Worm (Caenorhabditis elegans) whole organism, young adult: ENCODE data around the gene ZK892.6.

ENCODE experiments used
- B0336.3 ChIP-seq: fragments of 200-800 bp; sonication (Bioruptor generic); IDR thresholded peaks from 2 replicates; pipeline ENCODE4 v1.3.6; 2022; ENCODE audit warnings: missing genetic modification characterization, missing compliant biosample characterization
- C06A6.2 ChIP-seq: fragments of 200-800 bp; sonication (Bioruptor generic); conservative IDR thresholded peaks from 2 replicates; pipeline ENCODE4 v1.3.6; 2022; ENCODE audit warnings: missing genetic modification characterization, missing compliant biosample characterization
- C17E4.6 ChIP-seq: fragments of 200-800 bp; sonication (Bioruptor generic); IDR thresholded peaks from 2 replicates; pipeline ENCODE4 v1.3.6; 2022; ENCODE audit warnings: missing genetic modification reagents, missing genetic modification characterization, missing compliant biosample characterization
- F22D6.2 ChIP-seq: sonication (generic microtip); optimal IDR thresholded peaks from 2 replicates; lab custom pipeline; 2016; ENCODE audit warnings: mild to moderate bottlenecking, missing genetic modification characterization, missing compliant biosample characterization
- F33H1.4 ChIP-seq: fragments of 200-800 bp; sonication (Bioruptor generic); IDR thresholded peaks from 2 replicates; pipeline ENCODE4 v1.3.6; 2022; ENCODE audit warnings: missing genetic modification reagents, missing genetic modification characterization, missing compliant biosample characterization
- F37B4.10 ChIP-seq: fragments of 200-800 bp; sonication (Bioruptor generic); IDR thresholded peaks from 2 replicates; pipeline ENCODE4 v1.3.6; 2022; ENCODE audit warnings: missing genetic modification characterization, missing compliant biosample characterization
- F39B2.1 ChIP-seq: fragments of 200-800 bp; sonication (Bioruptor generic); IDR thresholded peaks from 2 replicates; pipeline ENCODE4 v1.3.6; 2022; ENCODE audit warnings: missing genetic modification reagents, missing genetic modification characterization, missing compliant biosample characterization
- F52B5.7 ChIP-seq: sonication (generic microtip); optimal IDR thresholded peaks from 2 replicates; lab custom pipeline; 2016; ENCODE audit warnings: mild to moderate bottlenecking, missing genetic modification characterization, missing compliant biosample characterization
- F55B11.4 ChIP-seq: sonication (generic microtip); optimal IDR thresholded peaks from 2 replicates; lab custom pipeline; 2016; ENCODE audit warnings: missing compliant biosample characterization, missing genetic modification characterization, borderline replicate concordance; ENCODE audit not compliant: insufficient read depth
- K12H6.12 ChIP-seq: fragments of 200-800 bp; sonication (Bioruptor generic); optimal IDR thresholded peaks from 2 replicates; lab custom pipeline; 2018; ENCODE audit warnings: mild to moderate bottlenecking, missing genetic modification characterization, missing compliant biosample characterization
- akir-1 ChIP-seq: fragments of 200-800 bp; sonication (Bioruptor generic); optimal IDR thresholded peaks from 2 replicates; lab custom pipeline; 2018; ENCODE audit warnings: mild to moderate bottlenecking, missing genetic modification characterization, moderate library complexity, missing compliant biosample characterization
- atf-7 ChIP-seq: sonication (generic microtip); optimal IDR thresholded peaks from 2 replicates; lab custom pipeline; 2017; ENCODE audit warnings: mild to moderate bottlenecking, missing genetic modification characterization, missing compliant biosample characterization
- attf-5 ChIP-seq: fragments of 200-800 bp; sonication (Bioruptor generic); optimal IDR thresholded peaks from 2 replicates; lab custom pipeline; 2018; ENCODE audit warnings: mild to moderate bottlenecking, missing genetic modification characterization, missing compliant biosample characterization
- bed-2 ChIP-seq: fragments of 200-800 bp; sonication (Bioruptor generic); IDR thresholded peaks from 2 replicates; pipeline ENCODE4 v1.3.6; 2022; ENCODE audit warnings: missing genetic modification reagents, missing genetic modification characterization, missing compliant biosample characterization
- ccch-3 ChIP-seq: fragments of 200-800 bp; sonication (Bioruptor generic); optimal IDR thresholded peaks from 2 replicates; lab custom pipeline; 2018; ENCODE audit warnings: mild to moderate bottlenecking, missing genetic modification characterization, missing compliant biosample characterization
- chd-7 ChIP-seq: sonication (generic microtip); optimal IDR thresholded peaks from 2 replicates; lab custom pipeline; 2016; ENCODE audit warnings: mild to moderate bottlenecking, missing genetic modification characterization, moderate library complexity, missing compliant biosample characterization
- dpff-1 ChIP-seq: sonication (generic microtip); optimal IDR thresholded peaks from 2 replicates; lab custom pipeline; 2017; ENCODE audit warnings: mild to moderate bottlenecking, missing genetic modification characterization, missing compliant biosample characterization
- efl-1 ChIP-seq: fragments of 150-350 bp; optimal IDR thresholded peaks from 2 replicates; lab custom pipeline; 2014; ENCODE audit warnings: missing biosample characterization, missing genetic modification reagents, missing genetic modification characterization
- egl-18 ChIP-seq: fragments of 200-800 bp; sonication (Bioruptor generic); IDR thresholded peaks from 2 replicates; pipeline ENCODE4 v1.3.6; 2022; ENCODE audit warnings: missing genetic modification reagents, missing genetic modification characterization, missing compliant biosample characterization
- egl-44 ChIP-seq: fragments of 200-800 bp; sonication (Bioruptor generic); IDR thresholded peaks from 2 replicates; pipeline ENCODE4 v1.3.6; 2022; ENCODE audit warnings: missing genetic modification reagents, missing genetic modification characterization, missing compliant biosample characterization
- egrh-3 ChIP-seq: fragments of 200-800 bp; sonication (Bioruptor generic); IDR thresholded peaks from 2 replicates; pipeline ENCODE4 v1.3.6; 2022; ENCODE audit warnings: missing genetic modification reagents, missing genetic modification characterization, missing compliant biosample characterization
- ets-4 ChIP-seq: fragments of 200-800 bp; sonication (Bioruptor generic); optimal IDR thresholded peaks from 2 replicates; lab custom pipeline; 2018; ENCODE audit warnings: mild to moderate bottlenecking, missing genetic modification characterization, missing compliant biosample characterization
- fkh-3 ChIP-seq: sonication (generic microtip); optimal IDR thresholded peaks from 2 replicates; lab custom pipeline; 2016; ENCODE audit warnings: mild to moderate bottlenecking, missing genetic modification characterization, missing compliant biosample characterization
- hlh-12 ChIP-seq: sonication (generic microtip); optimal IDR thresholded peaks from 2 replicates; lab custom pipeline; 2016; ENCODE audit warnings: missing genetic modification characterization, missing compliant biosample characterization
- lin-26 ChIP-seq: fragments of 200-800 bp; sonication (Bioruptor generic); IDR thresholded peaks from 2 replicates; pipeline ENCODE4 v1.3.6; 2022; ENCODE audit warnings: missing genetic modification reagents, missing genetic modification characterization, missing compliant biosample characterization
- lin-35 ChIP-seq, 3 experiments: fragments of 150-350 bp in 2 of 3; sonication (generic microtip) in 1 of 3; optimal IDR thresholded peaks; 2 replicates each; lab custom pipeline; 2014 to 2018; ENCODE audit warnings: missing biosample characterization in 3 of 3, missing genetic modification characterization in 3 of 3, missing genetic modification reagents in 3 of 3
- madf-8 ChIP-seq: fragments of 200-800 bp; sonication (Bioruptor generic); conservative IDR thresholded peaks from 2 replicates; pipeline ENCODE4 v1.3.6; 2022; ENCODE audit warnings: missing genetic modification reagents, missing genetic modification characterization, missing compliant biosample characterization
- mes-4 ChIP-seq: sonication (generic microtip); optimal IDR thresholded peaks from 2 replicates; lab custom pipeline; 2016; ENCODE audit warnings: missing genotype, missing genetic modification characterization, missing compliant biosample characterization
- nfya-1 ChIP-seq: sonication (generic microtip); optimal IDR thresholded peaks from 2 replicates; lab custom pipeline; 2017; ENCODE audit warnings: antibody characterized with exemption, missing compliant biosample characterization, missing genetic modification characterization, borderline replicate concordance; ENCODE audit not compliant: insufficient read depth
- nfya-2 ChIP-seq: fragments of 200-800 bp; sonication (Bioruptor generic); IDR thresholded peaks from 2 replicates; pipeline ENCODE4 v1.3.6; 2022; ENCODE audit warnings: missing genetic modification reagents, missing genetic modification characterization, missing compliant biosample characterization
- nfyb-1 ChIP-seq: fragments of 200-800 bp; sonication (Bioruptor generic); IDR thresholded peaks from 2 replicates; pipeline ENCODE4 v1.3.6; 2022; ENCODE audit warnings: missing genetic modification reagents, missing genetic modification characterization, missing compliant biosample characterization
- nhr-80 ChIP-seq: sonication (generic microtip); optimal IDR thresholded peaks from 2 replicates; lab custom pipeline; 2016; ENCODE audit warnings: missing genetic modification characterization, missing compliant biosample characterization
- rcor-1 ChIP-seq: fragments of 200-800 bp; sonication (Bioruptor generic); IDR thresholded peaks from 2 replicates; pipeline ENCODE4 v1.3.6; 2022; ENCODE audit warnings: missing genetic modification reagents, missing genetic modification characterization, missing compliant biosample characterization
- rec-8 ChIP-seq, 2 experiments: sonication (generic microtip); optimal IDR thresholded peaks; 2 replicates each; lab custom pipeline; 2016; ENCODE audit warnings: mild to moderate bottlenecking in 2 of 2, missing genetic modification characterization in 2 of 2, missing genetic modification reagents in 2 of 2, missing genotype in 2 of 2, missing biosample characterization in 1 of 2, missing compliant biosample characterization in 1 of 2, moderate library complexity in 1 of 2
- repo-1 ChIP-seq: sonication (generic microtip); optimal IDR thresholded peaks from 2 replicates; lab custom pipeline; 2017; ENCODE audit warnings: mild to moderate bottlenecking, missing genetic modification characterization, missing compliant biosample characterization
- rpc-1 ChIP-seq, 2 experiments: fragments of 150-350 bp in 1 of 2; sonication (generic microtip) in 1 of 2; optimal IDR thresholded peaks; 2 replicates each; lab custom pipeline; 2014 to 2018; ENCODE audit warnings: missing biosample characterization in 1 of 2, missing genetic modification characterization in 1 of 2, missing genetic modification reagents in 1 of 2, missing genotype in 1 of 2
- snpc-3.4 ChIP-seq: sonication (generic microtip); optimal IDR thresholded peaks from 2 replicates; lab custom pipeline; 2017; ENCODE audit warnings: missing genetic modification characterization, mild to moderate bottlenecking, missing compliant biosample characterization, antibody characterized with exemption, moderate library complexity, missing genotype, missing genetic modification reagents
- snpc-4 ChIP-seq, 5 experiments: fragments of 150-350 bp in 1 of 5; sonication (generic microtip) in 4 of 5; optimal IDR thresholded peaks; 2 replicates each; lab custom pipeline; 2014 to 2018; ENCODE audit warnings: missing genetic modification characterization in 5 of 5, missing biosample characterization in 3 of 5, antibody characterized with exemption in 2 of 5, mild to moderate bottlenecking in 2 of 5, missing compliant biosample characterization in 2 of 5, missing genotype in 2 of 5, moderate library complexity in 2 of 5, missing genetic modification reagents in 1 of 5
- somi-1 ChIP-seq: fragments of 200-800 bp; sonication (Bioruptor generic); optimal IDR thresholded peaks from 2 replicates; lab custom pipeline; 2018; ENCODE audit warnings: mild to moderate bottlenecking, missing genetic modification characterization, missing compliant biosample characterization
- tbx-9 ChIP-seq: sonication (generic microtip); optimal IDR thresholded peaks from 2 replicates; lab custom pipeline; 2016; ENCODE audit warnings: borderline replicate concordance, missing genetic modification characterization, inconsistent platforms, missing compliant biosample characterization
- unc-130 ChIP-seq: sonication (generic microtip); optimal IDR thresholded peaks from 2 replicates; lab custom pipeline; 2016; ENCODE audit warnings: missing genetic modification reagents, missing genetic modification characterization, missing compliant biosample characterization
- ztf-18 ChIP-seq: sonication (generic microtip); optimal IDR thresholded peaks from 2 replicates; lab custom pipeline; 2016; ENCODE audit warnings: missing genotype, mild to moderate bottlenecking, missing genetic modification characterization, missing compliant biosample characterization
- ztf-22 ChIP-seq: fragments of 200-800 bp; sonication (Bioruptor generic); optimal IDR thresholded peaks from 2 replicates; lab custom pipeline; 2018; ENCODE audit warnings: mild to moderate bottlenecking, missing genetic modification characterization, moderate library complexity, missing compliant biosample characterization
- ztf-3 ChIP-seq: fragments of 200-800 bp; sonication (Bioruptor generic); optimal IDR thresholded peaks from 2 replicates; lab custom pipeline; 2018; ENCODE audit warnings: mild to moderate bottlenecking, missing genetic modification characterization, missing compliant biosample characterization

The ZK892.6 gene

DNA sequence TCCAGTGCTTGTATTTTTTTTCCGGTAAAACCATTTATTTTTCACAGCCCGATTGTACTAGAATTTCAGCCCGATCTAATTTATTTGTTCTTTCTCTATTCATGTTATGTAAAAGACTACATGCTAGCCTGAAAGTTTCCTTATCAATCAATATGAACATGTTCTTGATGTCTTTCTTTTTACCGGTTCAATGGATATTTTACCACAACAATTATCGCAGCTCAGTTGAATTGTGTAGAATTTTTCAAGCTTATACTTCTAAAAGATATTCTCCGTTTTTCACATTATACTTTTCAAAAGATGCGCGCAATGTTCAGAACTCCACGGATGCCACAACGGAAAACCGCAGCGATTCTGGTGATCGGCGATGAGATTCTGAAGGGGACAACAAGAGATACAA is 36.1 kb downstream of the ZK892.6 start, which contains the start of gene flad-1:
TSS of gene flad-1 (plus strand) at position 301 of the 400 bp plus-strand sequence.
- TF ChIP-seq lin-26 (GFP tag; lab: Robert Waterston, UW) (no peak), egl-44 (GFP tag; lab: Robert Waterston, UW) (no peak), F33H1.4 (GFP tag; lab: Robert Waterston, UW) (0 out of 2 replicates have a peak, but pooled peaks have one; percentile 10), snpc-3.4 (peak; percentile 25), chd-7 (tag; lab: Kevin White, UChicago) (peak; percentile 21), egrh-3 (no peak)
- TF ChIP-seq, all 124 proteins: peak for 3

DNA sequence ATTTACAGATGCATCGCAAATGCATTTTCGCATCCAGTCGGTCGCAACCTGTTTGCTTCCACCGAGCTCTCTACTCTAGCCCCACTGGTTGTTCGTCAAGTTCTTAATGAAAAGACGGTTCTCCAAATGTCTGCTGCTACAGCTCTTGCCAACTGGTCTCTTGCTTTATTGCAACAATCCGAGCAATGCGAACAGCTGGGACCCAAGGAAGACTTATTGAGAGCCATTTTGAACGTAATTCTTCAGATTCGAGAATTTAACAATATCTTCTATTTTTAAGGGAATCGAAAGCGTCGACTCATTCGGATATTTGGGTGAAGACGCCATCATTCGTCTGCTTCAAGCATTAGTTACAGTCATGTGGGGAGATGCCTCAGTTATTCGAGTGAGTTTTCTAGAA is 36.7 kb downstream of the ZK892.6 start:
- TF ChIP-seq nfyb-1 (GFP tag; lab: Robert Waterston, UW), result no peak
- TF ChIP-seq attf-5, result no peak
- TF ChIP-seq fkh-3 (tag; lab: Kevin White, UChicago), result no peak
- TF ChIP-seq lin-35 (GFP tag; optimal IDR thresholded peaks at IDR 0.05; lab: Kevin White, UChicago), result no peak
- no peak for TF ChIP-seq nfya-2 (GFP tag; lab: Robert Waterston, UW)
- no peak for TF ChIP-seq akir-1 (GFP tag; lab: Kevin White, UChicago)
- TF ChIP-seq F37B4.10 (GFP tag; lab: Robert Waterston, UW), result no peak
- TF ChIP-seq egl-18 (GFP tag; lab: Robert Waterston, UW), result no peak
- no peak for TF ChIP-seq madf-8
- no peak for TF ChIP-seq hlh-12 (tag; lab: Kevin White, UChicago)
- no peak for TF ChIP-seq atf-7 (tag; lab: Kevin White, UChicago)
- no peak for TF ChIP-seq rcor-1 (GFP tag; lab: Robert Waterston, UW)
- TF ChIP-seq unc-130, result no peak
- TF ChIP-seq lin-26 (GFP tag; lab: Robert Waterston, UW), result no peak
- no peak for TF ChIP-seq tbx-9 (tag; lab: Kevin White, UChicago)
- TF ChIP-seq efl-1 (GFP tag; lab: Kevin White, UChicago), result no peak
- no peak for TF ChIP-seq C17E4.6 (GFP tag; lab: Robert Waterston, UW)
- no peak for TF ChIP-seq chd-7 (tag; lab: Kevin White, UChicago)

DNA sequence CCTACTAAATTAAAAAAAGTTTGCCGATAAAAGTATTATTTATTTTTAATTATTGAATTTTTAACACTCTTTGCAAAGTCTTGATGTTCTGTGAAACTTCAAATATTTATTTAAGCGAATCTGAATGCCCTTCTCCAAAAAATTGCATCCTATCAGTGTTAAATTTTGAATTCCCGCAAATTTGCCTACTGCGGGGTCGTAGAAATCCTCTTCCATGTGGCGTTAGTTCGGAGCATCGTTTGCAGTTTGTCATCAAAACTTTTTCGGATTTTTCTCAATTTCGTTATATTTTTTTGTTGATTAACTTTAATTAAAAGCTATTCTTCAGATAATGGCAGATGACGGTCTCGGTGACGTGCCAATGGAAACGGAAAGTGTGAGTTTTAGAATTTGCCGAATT is 39.5 kb downstream of the ZK892.6 start, which contains the start of gene ufd-3:
TSS of gene ufd-3 (plus strand) at position 324 of the 400 bp plus-strand sequence.
- TF ChIP-seq egl-18 (GFP tag; lab: Robert Waterston, UW) (no peak), F22D6.2 (tag; lab: Kevin White, UChicago) (peak; percentile 37), ztf-18 (tag; lab: Kevin White, UChicago) (peak; percentile 41), somi-1 (GFP tag; lab: Kevin White, UChicago) (peak; percentile 51), ccch-3 (GFP tag; lab: Kevin White, UChicago) (peak; percentile 72), snpc-4 (GFP tag; optimal IDR thresholded peaks at IDR 0.05; lab: Kevin White, UChicago) (peak; percentile 5), snpc-4 (tag; optimal IDR thresholded peaks at IDR 0.05; lab: Kevin White, UChicago) (peak; percentile 9 to 34 (median 24)), dpff-1 (no peak), rpc-1 (optimal IDR thresholded peaks at IDR 0.05; lab: Kevin White, UChicago) (no peak), rpc-1 (tag; optimal IDR thresholded peaks at IDR 0.05; lab: Kevin White, UChicago) (no peak), F55B11.4 (tag; lab: Kevin White, UChicago) (no peak), rec-8 (tag; optimal IDR thresholded peaks at IDR 0.05; lab: Kevin White, UChicago) (peak; percentile 43 to 73), ets-4 (no peak), mes-4 (tag; lab: Kevin White, UChicago) (no peak), C06A6.2 (GFP tag; lab: Robert Waterston, UW) (no peak), F39B2.1 (GFP tag; lab: Robert Waterston, UW) (no peak), nhr-80 (peak; percentile 33), ztf-22 (GFP tag; lab: Kevin White, UChicago) (no peak), ztf-3 (GFP tag; lab: Kevin White, UChicago) (no peak), chd-7 (tag; lab: Kevin White, UChicago) (no peak), F52B5.7 (tag; lab: Kevin White, UChicago) (no peak), nfya-1 (tag; lab: Kevin White, UChicago) (no peak), bed-2 (GFP tag; lab: Robert Waterston, UW) (peak; percentile 49; the same call in 1 of the 2 replicates), hlh-12 (tag; lab: Kevin White, UChicago) (no peak), B0336.3 (peak; percentile 86), egrh-3 (no peak), K12H6.12 (tag; lab: Kevin White, UChicago) (peak; percentile 72), repo-1 (tag; lab: Kevin White, UChicago) (peak; percentile 1)
